Worm (Caenorhabditis elegans) whole organism, midembryonic: ENCODE results near the gene vha-2.

Source experiments
- flt-1 ChIP-seq: fragments of 200-800 bp; sonication (Bioruptor generic); IDR thresholded peaks from 2 replicates; pipeline ENCODE4 v1.3.6; 2022; ENCODE audit warnings: missing genetic modification characterization, missing compliant biosample characterization
- tab-1 ChIP-seq: fragments of 200-800 bp; sonication (Bioruptor generic); IDR thresholded peaks from 2 replicates; pipeline ENCODE4 v1.3.6; 2022; ENCODE audit warnings: missing genetic modification characterization, missing compliant biosample characterization

DNA sequence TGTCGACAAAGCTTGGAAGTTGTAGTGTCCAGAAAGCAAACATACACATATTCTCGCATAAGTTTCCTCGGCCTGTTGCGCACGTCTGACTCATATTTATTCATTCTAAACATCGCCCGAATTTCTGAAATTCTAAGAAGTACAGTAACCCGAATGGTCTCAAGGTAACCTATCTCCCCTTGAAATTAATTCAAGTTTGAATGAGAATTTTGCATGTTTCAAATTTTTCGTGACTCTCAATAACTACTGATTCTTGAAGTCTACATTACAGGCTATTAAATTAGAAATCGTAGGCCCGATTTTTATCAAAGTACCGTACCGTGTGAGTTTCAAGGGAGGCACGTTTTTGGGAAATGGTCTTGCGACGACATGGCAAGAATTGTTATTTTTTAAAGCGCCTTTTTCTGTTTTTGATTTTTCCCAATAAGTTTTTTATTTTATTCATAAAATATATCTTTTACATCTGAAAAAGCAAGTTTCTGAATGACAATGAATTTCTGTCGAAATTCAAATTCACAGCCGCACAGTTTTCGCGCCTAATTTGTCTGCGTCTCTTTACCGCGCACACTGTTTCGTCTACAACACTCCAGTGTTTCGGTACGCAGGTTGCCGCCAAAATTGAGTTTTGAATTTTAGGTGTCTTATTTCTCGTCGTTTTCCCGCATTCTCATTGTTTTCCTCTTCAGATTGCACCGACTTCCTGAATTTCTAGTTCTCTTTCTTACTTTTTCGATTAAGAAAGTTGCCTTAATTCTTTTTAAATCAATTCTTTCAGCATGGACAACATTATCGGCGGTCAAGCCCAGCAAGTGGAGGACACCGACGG is 11.8 kb downstream of the vha-2 start, which contains the start of the genes R10E11.9 and mcm-6:
- no peak for TF ChIP-seq tab-1 (GFP tag; lab: Robert Waterston, UW)
- no peak for TF ChIP-seq flt-1 (GFP tag; lab: Robert Waterston, UW)
